Worm (Caenorhabditis elegans) whole organism, mixed stage, embryonic: Measurements from ENCODE around the gene pelo-1.

ENCODE experiments used
- cnd-1 ChIP-seq: fragments of 200-800 bp; sonication (Bioruptor generic); optimal IDR thresholded peaks from 2 replicates; lab custom pipeline; 2018; ENCODE audit warnings: mild to moderate bottlenecking, missing genetic modification characterization, missing compliant biosample characterization
- elt-1 ChIP-seq: sonication (generic microtip); optimal IDR thresholded peaks from 2 replicates; lab custom pipeline; 2017; ENCODE audit warnings: missing genetic modification characterization, mild to moderate bottlenecking, missing compliant biosample characterization, antibody characterized with exemption, moderate library complexity, borderline replicate concordance; ENCODE audit not compliant: insufficient read depth
- lsy-2 ChIP-seq: fragments of 150-350 bp; optimal IDR thresholded peaks from 2 replicates; lab custom pipeline; 2014; ENCODE audit warnings: missing biosample characterization, missing genetic modification characterization
- nhr-12 ChIP-seq: fragments of 150-350 bp; optimal IDR thresholded peaks from 2 replicates; lab custom pipeline; 2014; ENCODE audit warnings: missing biosample characterization, missing genetic modification characterization
- nhr-28 ChIP-seq: fragments of 150-350 bp; optimal IDR thresholded peaks from 2 replicates; lab custom pipeline; 2014; ENCODE audit warnings: missing biosample characterization, missing genetic modification characterization
- pha-4 ChIP-seq: fragments of 150-350 bp; optimal IDR thresholded peaks from 2 replicates; lab custom pipeline; 2018; ENCODE audit warnings: missing biosample characterization, missing genetic modification reagents, missing genetic modification characterization
- snpc-4 ChIP-seq: fragments of 150-350 bp; optimal IDR thresholded peaks from 2 replicates; lab custom pipeline; 2014; ENCODE audit warnings: missing biosample characterization, missing genetic modification characterization
- unc-62 ChIP-seq: fragments of 150-350 bp; optimal IDR thresholded peaks from 2 replicates; lab custom pipeline; 2014; ENCODE audit warnings: missing biosample characterization, missing genetic modification reagents, missing genetic modification characterization

DNA sequence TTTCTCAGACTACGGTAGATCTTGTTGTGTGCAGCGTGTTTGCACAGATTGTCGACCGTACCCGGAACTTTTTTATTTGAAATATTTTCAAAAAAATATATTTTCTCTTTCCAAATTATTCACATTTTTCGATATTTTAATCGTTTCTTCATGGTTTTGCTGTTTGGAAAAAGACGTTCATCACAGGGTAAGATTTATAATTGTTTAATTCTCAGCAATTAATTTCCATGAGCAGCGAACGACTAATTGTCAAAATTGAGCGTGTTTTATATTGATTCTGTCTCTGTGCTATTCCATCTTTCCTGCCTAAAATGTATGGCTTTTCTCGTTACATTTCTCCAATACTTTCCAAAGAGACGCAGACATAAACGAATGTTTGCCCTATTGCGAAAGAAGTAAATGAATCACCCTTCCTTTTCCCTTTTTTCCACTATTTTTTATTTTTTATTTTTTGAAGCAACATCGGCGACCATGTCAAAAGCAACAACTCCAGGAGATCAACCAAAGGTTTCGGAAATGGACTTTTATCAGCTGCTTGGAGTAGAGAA is 12.9 kb downstream of the pelo-1 start, which contains the start of gene dnj-16:
- no peak for TF ChIP-seq snpc-4 (tag; lab: Kevin White, UChicago)
- TF ChIP-seq elt-1 (tag; lab: Kevin White, UChicago), result no peak
- no peak for TF ChIP-seq unc-62 (GFP tag; lab: Kevin White, UChicago)
- no peak for TF ChIP-seq pha-4 (tag; lab: Kevin White, UChicago)
- peak; percentile 11 for TF ChIP-seq lsy-2 (tag; lab: Kevin White, UChicago)
- TF ChIP-seq cnd-1 (tag; lab: Kevin White, UChicago), result no peak
- no peak for TF ChIP-seq nhr-28
- no peak for TF ChIP-seq nhr-12 (tag; lab: Kevin White, UChicago)
